Worm (Caenorhabditis elegans) whole organism, mixed stage, embryonic: Measurements from ENCODE around the gene B0252.1.

Experiments used
- blmp-1 ChIP-seq: fragments of 150-350 bp; optimal IDR thresholded peaks from 2 replicates; lab custom pipeline; 2014; ENCODE audit warnings: missing biosample characterization, missing genetic modification characterization
- ces-1 ChIP-seq: fragments of 150-350 bp; optimal IDR thresholded peaks from 2 replicates; lab custom pipeline; 2014; ENCODE audit warnings: missing biosample characterization, missing genetic modification reagents, missing genetic modification characterization
- drap-1 ChIP-seq: fragments of 200-800 bp; sonication (Bioruptor generic); optimal IDR thresholded peaks from 3 replicates; lab custom pipeline; 2018; ENCODE audit warnings: mild to moderate bottlenecking, missing genetic modification characterization, missing compliant biosample characterization
- elt-1 ChIP-seq: sonication (generic microtip); optimal IDR thresholded peaks from 2 replicates; lab custom pipeline; 2017; ENCODE audit warnings: missing genetic modification characterization, mild to moderate bottlenecking, missing compliant biosample characterization, antibody characterized with exemption, moderate library complexity, borderline replicate concordance; ENCODE audit not compliant: insufficient read depth
- elt-3 ChIP-seq: fragments of 150-350 bp; optimal IDR thresholded peaks from 2 replicates; lab custom pipeline; 2014; ENCODE audit warnings: missing biosample characterization, missing genetic modification characterization
- ham-2 ChIP-seq: fragments of 200-800 bp; sonication (Bioruptor generic); optimal IDR thresholded peaks from 2 replicates; lab custom pipeline; 2018; ENCODE audit warnings: mild to moderate bottlenecking, missing genetic modification characterization, missing compliant biosample characterization
- lin-13 ChIP-seq: fragments of 150-350 bp; optimal IDR thresholded peaks from 2 replicates; lab custom pipeline; 2014; ENCODE audit warnings: missing biosample characterization, missing genetic modification characterization
- pha-4 ChIP-seq: fragments of 150-350 bp; optimal IDR thresholded peaks from 2 replicates; lab custom pipeline; 2018; ENCODE audit warnings: missing biosample characterization, missing genetic modification reagents, missing genetic modification characterization
- sptf-1 ChIP-seq: sonication (generic microtip); optimal IDR thresholded peaks from 2 replicates; lab custom pipeline; 2017; ENCODE audit warnings: mild to moderate bottlenecking, missing genetic modification characterization, moderate library complexity, missing compliant biosample characterization
- unc-39 ChIP-seq: fragments of 150-350 bp; optimal IDR thresholded peaks from 2 replicates; lab custom pipeline; 2014; ENCODE audit warnings: missing biosample characterization, missing genetic modification characterization
- unc-62 ChIP-seq: fragments of 150-350 bp; optimal IDR thresholded peaks from 2 replicates; lab custom pipeline; 2014; ENCODE audit warnings: missing biosample characterization, missing genetic modification reagents, missing genetic modification characterization

DNA sequence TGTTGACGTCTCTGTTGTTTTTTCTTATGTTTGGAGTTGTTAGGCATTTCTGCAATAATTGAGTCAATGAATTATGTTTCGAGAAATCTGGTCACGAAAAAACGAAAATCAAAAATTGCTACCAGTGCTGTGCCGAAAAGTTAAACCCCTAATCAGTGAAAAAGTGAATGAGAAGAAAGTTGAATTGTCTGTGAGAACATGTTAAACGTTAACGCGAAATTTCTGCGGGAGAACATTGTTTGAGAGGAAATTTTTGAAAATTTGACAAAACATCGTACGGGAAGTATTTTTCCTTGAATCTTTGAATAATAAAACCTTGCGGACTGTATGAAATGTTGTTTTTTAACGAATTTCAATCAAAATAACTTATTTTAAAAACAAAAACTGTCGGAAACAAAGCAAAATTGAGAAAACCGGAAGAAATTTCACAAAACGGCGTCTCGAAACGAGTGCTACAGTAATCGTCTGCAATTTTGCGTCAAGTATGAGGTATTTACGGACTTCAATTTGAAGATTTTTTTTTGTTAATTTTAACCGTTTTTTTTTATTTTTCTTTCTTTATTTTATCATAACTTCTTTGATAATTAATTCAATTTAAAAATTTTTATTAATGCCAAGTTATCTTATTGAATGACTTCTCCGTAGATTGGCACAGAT is 25.8 kb upstream of the B0252.1 start, which contains the start of gene adal-1:
- TF ChIP-seq elt-1 (tag; lab: Kevin White, UChicago) (no peak), pha-4 (tag; lab: Kevin White, UChicago) (no peak), lin-13 (tag; lab: Kevin White, UChicago) (no peak), ces-1 (GFP tag; lab: Kevin White, UChicago) (no peak), ham-2 (GFP tag; lab: Kevin White, UChicago) (no peak), blmp-1 (no peak), drap-1 (GFP tag; lab: Kevin White, UChicago) (no peak), elt-3 (tag; lab: Kevin White, UChicago) (no peak), unc-39 (tag; lab: Kevin White, UChicago) (no peak), sptf-1 (tag; lab: Kevin White, UChicago) (no peak), unc-62 (no peak)
